Worm (Caenorhabditis elegans): ENCODE data around the gene ZC250.4.

The ZC250.4 gene

ce11 chrV:5843415-5844337, 30.7 kb upstream of the ZC250.4 start (continued):
- TF ChIP-seq nhr-47 (tag; optimal IDR thresholded peaks at IDR 0.05) (peak; percentile 65), C34B4.2 (tag; optimal IDR thresholded peaks at IDR 0.05) (no peak), fos-1 (tag; optimal IDR thresholded peaks at IDR 0.05) (no peak), unc-62 (GFP tag; optimal IDR thresholded peaks at IDR 0.05) (no peak), unc-98 (GFP tag; IDR thresholded peaks at IDR 0.05) (no peak), ceh-88 (GFP tag; IDR thresholded peaks at IDR 0.05) (no peak), nhr-12 (tag; optimal IDR thresholded peaks at IDR 0.05) (no peak), zag-1 (tag; optimal IDR thresholded peaks at IDR 0.05) (no peak), hlh-17 (GFP tag; optimal IDR thresholded peaks at IDR 0.05; ENCODE audit: borderline replicate concordance) (no peak), hpl-2 (GFP tag; optimal IDR thresholded peaks at IDR 0.05) (no peak), nhr-237 (tag; optimal IDR thresholded peaks at IDR 0.05) (no peak), tlp-1 (tag; optimal IDR thresholded peaks at IDR 0.05) (no peak), pqm-1 (tag; optimal IDR thresholded peaks at IDR 0.05) (no peak), lin-15B (tag; optimal IDR thresholded peaks at IDR 0.05) (no peak), lsy-2 (tag; optimal IDR thresholded peaks at IDR 0.05) (peak; percentile 63 to 72), unc-130 (tag; optimal IDR thresholded peaks at IDR 0.05) (peak; percentile 68), tbx-2 (tag; optimal IDR thresholded peaks at IDR 0.05) (peak; percentile 28), ces-1 (GFP tag; optimal IDR thresholded peaks at IDR 0.05) (no peak), lin-13 (GFP tag; optimal IDR thresholded peaks at IDR 0.05) (peak; percentile 42), rnt-1 (tag; optimal IDR thresholded peaks at IDR 0.05) (peak; percentile 83), unc-86 (tag; optimal IDR thresholded peaks at IDR 0.05) (no peak), ets-5 (GFP tag; IDR thresholded peaks at IDR 0.05) (no peak), nhr-19 (GFP tag; conservative IDR thresholded peaks at IDR 0.05) (peak; percentile 64), Y116A8C.19 (tag; optimal IDR thresholded peaks at IDR 0.05; ENCODE audit: borderline replicate concordance) (no peak), skn-1 (tag; optimal IDR thresholded peaks at IDR 0.05) (peak; percentile 48), ceh-90 (tag; optimal IDR thresholded peaks at IDR 0.05) (peak; percentile 38), zip-4 (GFP tag; optimal IDR thresholded peaks at IDR 0.05) (no peak), F16B12.6 (tag; optimal IDR thresholded peaks at IDR 0.05) (no peak), nhr-84 (tag; optimal IDR thresholded peaks at IDR 0.05) (no peak), elt-3 (tag; optimal IDR thresholded peaks at IDR 0.05) (peak in 1 of 6 experiments; percentile 22), mep-1 (tag; optimal IDR thresholded peaks at IDR 0.05) (peak; percentile 38), nhr-76 (tag; optimal IDR thresholded peaks at IDR 0.05) (no peak), snpc-4 (tag; optimal IDR thresholded peaks at IDR 0.05) (peak; percentile 33), lin-14 (GFP tag; optimal IDR thresholded peaks at IDR 0.05) (peak; percentile 78), egl-13 (tag; optimal IDR thresholded peaks at IDR 0.05) (no peak), nhr-28 (tag; optimal IDR thresholded peaks at IDR 0.05) (no peak), egl-27 (tag; optimal IDR thresholded peaks at IDR 0.05) (no peak), swsn-7 (tag; optimal IDR thresholded peaks at IDR 0.05) (peak; percentile 26), nhr-90 (tag; optimal IDR thresholded peaks at IDR 0.05; ENCODE audit: poor library complexity) (peak; percentile 14), blmp-1 (tag; optimal IDR thresholded peaks at IDR 0.05) (no peak)

- TF ChIP-seq nhr-85 (tag) (peak; percentile 66), pax-3 (tag; optimal IDR thresholded peaks at IDR 0.05) (peak; percentile 54), zag-1 (tag; optimal IDR thresholded peaks at IDR 0.05) (no peak), efl-1 (optimal IDR thresholded peaks at IDR 0.05) (no peak), efl-1 (GFP tag; optimal IDR thresholded peaks at IDR 0.05 in 1 of 2) (peak in 1 of 2 experiments; percentile 74), lin-15B (tag; optimal IDR thresholded peaks at IDR 0.05) (no peak), C34B4.2 (tag; optimal IDR thresholded peaks at IDR 0.05) (no peak), mdl-1 (tag; optimal IDR thresholded peaks at IDR 0.05) (no peak), nhr-71 (tag; optimal IDR thresholded peaks at IDR 0.05) (no peak), lin-35 (GFP tag; optimal IDR thresholded peaks at IDR 0.05) (peak in 1 of 2 experiments; percentile 55), rnt-1 (tag; optimal IDR thresholded peaks at IDR 0.05) (peak; percentile 2), snu-23 (GFP tag; optimal IDR thresholded peaks at IDR 0.05) (peak; percentile 1), ceh-90 (tag; optimal IDR thresholded peaks at IDR 0.05) (no peak), ceh-82 (tag; optimal IDR thresholded peaks at IDR 0.05) (no peak), unc-98 (GFP tag; IDR thresholded peaks at IDR 0.05) (no peak), irx-1 (tag; optimal IDR thresholded peaks at IDR 0.05) (peak; percentile 27)
These were observed 29.7 kb upstream of the ZC250.4 start for ce11 chrV:5842507-5843144.
